Fruit fly (Drosophila melanogaster) whole organism, adult: ENCODE data around the gene Grasp65.

ENCODE experiments used
- CG12768 ChIP-seq: fragments of 200-800 bp; sonication (Bioruptor generic); optimal IDR thresholded peaks from 2 replicates; lab custom pipeline; 2017; ENCODE audit warnings: missing biosample characterization, missing genetic modification characterization, mild to moderate bottlenecking, moderate library complexity, missing genetic modification reagents
- CG1620 ChIP-seq: fragments of 200-800 bp; sonication (Bioruptor generic); optimal IDR thresholded peaks from 2 replicates; lab custom pipeline; 2016; ENCODE audit warnings: missing biosample characterization, missing genetic modification characterization
- CG33017 ChIP-seq: fragments of 200-800 bp; sonication (Bioruptor generic); optimal IDR thresholded peaks from 2 replicates; lab custom pipeline; 2018; ENCODE audit warnings: missing biosample characterization, mild to moderate bottlenecking, missing genetic modification characterization, moderate library complexity
- Clk ChIP-seq: fragments of 200-800 bp; sonication (Bioruptor generic); optimal IDR thresholded peaks from 2 replicates; lab custom pipeline; 2017; ENCODE audit warnings: missing biosample characterization, missing genetic modification characterization
- Crg-1 ChIP-seq: fragments of 200-800 bp; sonication (Bioruptor generic); optimal IDR thresholded peaks from 2 replicates; lab custom pipeline; 2016; ENCODE audit warnings: missing biosample characterization, missing genetic modification characterization
- Hr96 ChIP-seq: fragments of 200-800 bp; sonication (Bioruptor generic); optimal IDR thresholded peaks from 2 replicates; lab custom pipeline; 2016; ENCODE audit warnings: missing biosample characterization, missing genetic modification characterization
- bab1 ChIP-seq: fragments of 200-800 bp; sonication (Bioruptor generic); optimal IDR thresholded peaks from 3 replicates; lab custom pipeline; 2019; ENCODE audit warnings: missing biosample characterization, mild to moderate bottlenecking, missing genetic modification characterization, moderate library complexity
- cic ChIP-seq: fragments of 200-800 bp; sonication (Bioruptor generic); optimal IDR thresholded peaks from 2 replicates; lab custom pipeline; 2017; ENCODE audit warnings: missing biosample characterization, mild to moderate bottlenecking, missing genetic modification characterization, moderate library complexity
- kay ChIP-seq: fragments of 200-800 bp; sonication (Bioruptor generic); peaks from one replicate; lab custom pipeline; 2016; ENCODE audit warnings: missing biosample characterization, missing genetic modification characterization, borderline replicate concordance
- pad ChIP-seq: fragments of 200-800 bp; sonication (Bioruptor generic); optimal IDR thresholded peaks from 3 replicates; lab custom pipeline; 2017; ENCODE audit warnings: missing biosample characterization, missing genetic modification characterization, mild to moderate bottlenecking, moderate library complexity, missing genetic modification reagents

dm6 chr3L:19952690-19953089, 27.9 kb downstream of the Grasp65 start, which contains the start of gene CG33710:
- no peak for TF ChIP-seq Clk (GFP tag; lab: Kevin White, UChicago)
- TF ChIP-seq bab1 (GFP tag; lab: Kevin White, UChicago), result no peak
- no peak for TF ChIP-seq CG33017
- TF ChIP-seq pad (GFP tag; lab: Kevin White, UChicago), result no peak
- TF ChIP-seq CG12768 (GFP tag; lab: Kevin White, UChicago), result no peak
- TF ChIP-seq Hr96 (GFP tag; lab: Kevin White, UChicago), result no peak
- TF ChIP-seq kay, result no peak
- TF ChIP-seq CG1620, result no peak
- no peak for TF ChIP-seq Crg-1 (GFP tag; lab: Kevin White, UChicago)
- TF ChIP-seq cic (GFP tag; lab: Kevin White, UChicago), result no peak
